Worm (Caenorhabditis elegans) whole organism, L3 larva: Measurements from ENCODE around the gene K12H4.5.

Experiments used
- ama-1 ChIP-seq: fragments of 150-350 bp; optimal IDR thresholded peaks from 2 replicates; lab custom pipeline; 2018
- fkh-2 ChIP-seq: fragments of 150-350 bp; optimal IDR thresholded peaks from 2 replicates; lab custom pipeline; 2014; ENCODE audit warnings: missing biosample characterization, missing genetic modification reagents, missing genetic modification characterization
- nhr-12 ChIP-seq: fragments of 150-350 bp; optimal IDR thresholded peaks from 2 replicates; lab custom pipeline; 2014; ENCODE audit warnings: missing biosample characterization, missing genetic modification characterization
- nhr-237 ChIP-seq: fragments of 150-350 bp; optimal IDR thresholded peaks from 2 replicates; lab custom pipeline; 2014; ENCODE audit warnings: missing biosample characterization, missing genetic modification characterization
- nhr-77 ChIP-seq: fragments of 150-350 bp; optimal IDR thresholded peaks from 2 replicates; lab custom pipeline; 2014; ENCODE audit warnings: missing biosample characterization, missing genetic modification characterization
- pha-4 ChIP-seq: fragments of 150-350 bp; optimal IDR thresholded peaks from 2 replicates; lab custom pipeline; 2014; ENCODE audit warnings: missing biosample characterization, missing genetic modification reagents, missing genetic modification characterization
- sea-2 ChIP-seq: fragments of 150-350 bp; sonication (generic microtip); optimal IDR thresholded peaks from 4 replicates; lab custom pipeline; 2014; ENCODE audit warnings: missing biosample characterization, missing genetic modification reagents, missing genetic modification characterization
- skn-1 ChIP-seq: fragments of 150-350 bp; optimal IDR thresholded peaks from 2 replicates; lab custom pipeline; 2014; ENCODE audit warnings: missing biosample characterization, missing genetic modification characterization
- snpc-4 ChIP-seq: fragments of 150-350 bp; optimal IDR thresholded peaks from 2 replicates; lab custom pipeline; 2014; ENCODE audit warnings: missing biosample characterization, missing genetic modification characterization
- zag-1 ChIP-seq: fragments of 150-350 bp; optimal IDR thresholded peaks from 2 replicates; lab custom pipeline; 2014; ENCODE audit warnings: missing biosample characterization, missing genetic modification characterization

DNA sequence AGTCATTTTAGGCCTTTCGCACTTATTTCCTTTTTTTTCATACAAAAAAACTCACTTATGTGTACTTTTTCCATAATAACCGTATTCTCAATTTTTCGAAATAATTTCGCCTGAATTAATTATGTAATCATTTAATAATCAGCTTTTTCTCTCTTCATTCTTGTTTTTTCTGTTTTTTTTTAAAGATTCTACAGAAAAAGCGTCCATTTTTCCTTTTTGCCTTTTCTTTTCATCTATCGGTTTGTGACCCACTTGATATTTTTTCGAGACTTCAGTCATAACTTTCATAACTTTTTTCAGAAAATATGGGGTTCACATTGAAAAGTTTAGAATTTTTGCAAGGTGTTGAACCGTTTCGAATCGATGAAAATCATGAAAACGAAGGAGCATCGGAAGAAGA is 43.9 kb downstream of the K12H4.5 start, which contains the start of gene vms-1:
- TF ChIP-seq nhr-12 (no peak), nhr-77 (tag; lab: Kevin White, UChicago) (no peak), ama-1 (lab: Kevin White, UChicago) (no peak), skn-1 (tag; lab: Kevin White, UChicago) (no peak), snpc-4 (tag; lab: Kevin White, UChicago) (no peak), fkh-2 (no peak), zag-1 (no peak), pha-4 (no peak), nhr-237 (tag; lab: Kevin White, UChicago) (no peak), sea-2 (GFP tag; lab: Kevin White, UChicago) (no peak)
